Worm (Caenorhabditis elegans) whole organism, L2 larva: ENCODE data around the gene tpra-1.

ENCODE experiments used
- C34F6.9 ChIP-seq: fragments of 150-350 bp; optimal IDR thresholded peaks from 2 replicates; lab custom pipeline; 2014; ENCODE audit warnings: missing biosample characterization, missing genetic modification characterization
- F13H6.1 ChIP-seq: sonication (generic microtip); optimal IDR thresholded peaks from 2 replicates; lab custom pipeline; 2016; ENCODE audit warnings: missing genetic modification characterization, missing compliant biosample characterization
- R02D3.7 ChIP-seq: fragments of 150-350 bp; optimal IDR thresholded peaks from 2 replicates; lab custom pipeline; 2014; ENCODE audit warnings: missing biosample characterization, missing genetic modification characterization
- Y55F3AM.14 ChIP-seq: fragments of 200-800 bp; sonication (Bioruptor generic); optimal IDR thresholded peaks from 2 replicates; lab custom pipeline; 2018; ENCODE audit warnings: mild to moderate bottlenecking, missing genetic modification characterization, missing compliant biosample characterization
- ZK546.5 ChIP-seq: sonication (generic microtip); optimal IDR thresholded peaks from 2 replicates; lab custom pipeline; 2017; ENCODE audit warnings: missing biosample characterization, missing genetic modification characterization
- alr-1 ChIP-seq: fragments of 150-350 bp; optimal IDR thresholded peaks from 2 replicates; lab custom pipeline; 2014; ENCODE audit warnings: missing biosample characterization, missing genetic modification characterization
- blmp-1 ChIP-seq: sonication (generic microtip); optimal IDR thresholded peaks from 2 replicates; lab custom pipeline; 2017; ENCODE audit warnings: missing genetic modification characterization, mild to moderate bottlenecking, missing compliant biosample characterization, antibody characterized with exemption, moderate library complexity; ENCODE audit not compliant: insufficient read depth
- ceh-82 ChIP-seq: fragments of 150-350 bp; optimal IDR thresholded peaks from 2 replicates; lab custom pipeline; 2014; ENCODE audit warnings: missing biosample characterization, missing genetic modification characterization
- crh-2 ChIP-seq: sonication (generic microtip); optimal IDR thresholded peaks from 2 replicates; lab custom pipeline; 2017; ENCODE audit warnings: missing biosample characterization, missing genetic modification characterization
- dmd-4 ChIP-seq: sonication (generic microtip); optimal IDR thresholded peaks from 2 replicates; lab custom pipeline; 2017; ENCODE audit warnings: missing biosample characterization, missing genetic modification characterization
- fos-1 ChIP-seq: fragments of 150-350 bp; optimal IDR thresholded peaks from 2 replicates; lab custom pipeline; 2014; ENCODE audit warnings: missing biosample characterization, missing genetic modification characterization
- lin-11 ChIP-seq: fragments of 150-350 bp; sonication (generic microtip); optimal IDR thresholded peaks from 2 replicates; lab custom pipeline; 2014; ENCODE audit warnings: missing biosample characterization, missing genetic modification characterization, inconsistent platforms, mixed read lengths
- lin-39 ChIP-seq: fragments of 150-350 bp; optimal IDR thresholded peaks from 2 replicates; lab custom pipeline; 2014; ENCODE audit warnings: missing biosample characterization, missing genetic modification reagents, missing genetic modification characterization
- lsy-2 ChIP-seq, 2 experiments: fragments of 150-350 bp in 1 of 2; sonication (generic microtip) in 1 of 2; optimal IDR thresholded peaks; 2 replicates each; lab custom pipeline; 2014 to 2017; ENCODE audit warnings: missing biosample characterization in 2 of 2, missing genetic modification characterization in 2 of 2
- mab-5 ChIP-seq: fragments of 150-350 bp; optimal IDR thresholded peaks from 2 replicates; lab custom pipeline; 2014; ENCODE audit warnings: missing biosample characterization, missing genetic modification characterization
- nhr-10 ChIP-seq: sonication (generic microtip); optimal IDR thresholded peaks from 2 replicates; lab custom pipeline; 2017; ENCODE audit warnings: missing biosample characterization, missing genetic modification characterization
- nhr-11 ChIP-seq: fragments of 150-350 bp; optimal IDR thresholded peaks from 2 replicates; lab custom pipeline; 2014; ENCODE audit warnings: missing biosample characterization, missing genetic modification characterization
- nhr-237 ChIP-seq: fragments of 150-350 bp; optimal IDR thresholded peaks from 2 replicates; lab custom pipeline; 2014; ENCODE audit warnings: missing biosample characterization, missing genetic modification characterization
- peb-1 ChIP-seq: fragments of 150-350 bp; optimal IDR thresholded peaks from 2 replicates; lab custom pipeline; 2014; ENCODE audit warnings: missing biosample characterization, missing genetic modification characterization
- sma-3 ChIP-seq: sonication (generic microtip); optimal IDR thresholded peaks from 2 replicates; lab custom pipeline; 2016; ENCODE audit warnings: missing genetic modification reagents, missing genetic modification characterization, missing compliant biosample characterization
- sma-9 ChIP-seq, 2 experiments: fragments of 150-350 bp in 1 of 2; sonication (generic microtip) in 1 of 2; optimal IDR thresholded peaks; 2 replicates each; lab custom pipeline; 2014 to 2016; ENCODE audit warnings: missing genetic modification characterization in 2 of 2, mild to moderate bottlenecking in 1 of 2, missing biosample characterization in 1 of 2, missing compliant biosample characterization in 1 of 2, missing genetic modification reagents in 1 of 2, moderate library complexity in 1 of 2
- snpc-4 ChIP-seq: fragments of 150-350 bp; optimal IDR thresholded peaks from 2 replicates; lab custom pipeline; 2014; ENCODE audit warnings: missing biosample characterization, missing genetic modification characterization
- unc-39 ChIP-seq: fragments of 150-350 bp; optimal IDR thresholded peaks from 2 replicates; lab custom pipeline; 2014; ENCODE audit warnings: missing biosample characterization, missing genetic modification characterization
- unc-62 ChIP-seq: fragments of 150-350 bp; optimal IDR thresholded peaks from 2 replicates; lab custom pipeline; 2014; ENCODE audit warnings: missing biosample characterization, missing genetic modification reagents, missing genetic modification characterization
- zag-1 ChIP-seq: fragments of 150-350 bp; optimal IDR thresholded peaks from 2 replicates; lab custom pipeline; 2014; ENCODE audit warnings: missing biosample characterization, missing genetic modification characterization
- ztf-1 ChIP-seq: fragments of 200-800 bp; sonication (Bioruptor generic); conservative IDR thresholded peaks from 2 replicates; pipeline ENCODE4 v1.3.6; 2022; ENCODE audit warnings: missing genetic modification characterization, missing compliant biosample characterization
- ztf-11 ChIP-seq: sonication (generic microtip); optimal IDR thresholded peaks from 2 replicates; lab custom pipeline; 2017; ENCODE audit warnings: missing biosample characterization, missing genetic modification characterization
- ztf-4 ChIP-seq: fragments of 150-350 bp; optimal IDR thresholded peaks from 2 replicates; lab custom pipeline; 2014; ENCODE audit warnings: missing biosample characterization, missing genetic modification characterization

Gene tpra-1

ce11 chrIV:9001184-9001583 lies 44.9 kb downstream of the tpra-1 start:
- peak; percentile 10 for TF ChIP-seq snpc-4 (tag; lab: Kevin White, UChicago)
- no peak for TF ChIP-seq ztf-11 (tag; lab: Kevin White, UChicago)
- TF ChIP-seq unc-39: no peak

ce11 chrIV:9002636-9003035 lies 46.3 kb downstream of the tpra-1 start, which contains the start of gene C53D6.8:
Gene C53D6.8, minus strand, starts transcription at chrIV:9002736.
- TF ChIP-seq nhr-11 (tag; lab: Kevin White, UChicago): no peak
- TF ChIP-seq ceh-82: no peak
- no peak for TF ChIP-seq sma-3 (GFP tag; lab: Kevin White, UChicago)

- no peak for TF ChIP-seq lsy-2 (tag; optimal IDR thresholded peaks at IDR 0.05; lab: Kevin White, UChicago)
- no peak for TF ChIP-seq nhr-237
- TF ChIP-seq lin-39 (tag; lab: Kevin White, UChicago): no peak
- no peak for TF ChIP-seq ztf-11 (tag; lab: Kevin White, UChicago)
- no peak for TF ChIP-seq C34F6.9 (tag; lab: Kevin White, UChicago)
- no peak for TF ChIP-seq snpc-4 (tag; lab: Kevin White, UChicago)
- TF ChIP-seq ZK546.5 (tag; lab: Kevin White, UChicago): no peak
- no peak for TF ChIP-seq lin-11 (tag; lab: Kevin White, UChicago)
- TF ChIP-seq ztf-4 (tag; lab: Kevin White, UChicago): no peak
- no peak for TF ChIP-seq zag-1 (tag; lab: Kevin White, UChicago)
- TF ChIP-seq blmp-1 (tag; lab: Kevin White, UChicago): no peak
- no peak for TF ChIP-seq alr-1
- no peak for TF ChIP-seq unc-39
- no peak for TF ChIP-seq mab-5 (tag; lab: Kevin White, UChicago)
Observed at ce11 chrIV:9005310-9005709, 49.0 kb downstream of the tpra-1 start, which contains the start of gene unc-129. Gene unc-129, minus strand, starts transcription at chrIV:9005410.

- no peak for TF ChIP-seq lin-39 (tag; lab: Kevin White, UChicago)
- no peak for TF ChIP-seq ztf-1 (GFP tag; lab: Robert Waterston, UW)
- TF ChIP-seq zag-1 (tag; lab: Kevin White, UChicago): no peak
- no peak for TF ChIP-seq R02D3.7 (tag; lab: Kevin White, UChicago)
- TF ChIP-seq dmd-4 (tag; lab: Kevin White, UChicago): no peak
- TF ChIP-seq unc-62 (GFP tag; lab: Kevin White, UChicago): no peak
- no peak for TF ChIP-seq Y55F3AM.14 (GFP tag; lab: Kevin White, UChicago)
- no peak for TF ChIP-seq peb-1
- no peak for TF ChIP-seq nhr-11 (tag; lab: Kevin White, UChicago)
- no peak for TF ChIP-seq blmp-1 (tag; lab: Kevin White, UChicago)
- TF ChIP-seq nhr-10 (tag; lab: Kevin White, UChicago): no peak
- no peak for TF ChIP-seq unc-39
- peak; percentile 8 for TF ChIP-seq F13H6.1 (tag; lab: Kevin White, UChicago)
- peak; percentile 14 for TF ChIP-seq sma-9 (GFP tag; optimal IDR thresholded peaks at IDR 0.05; lab: Kevin White, UChicago)
- TF ChIP-seq sma-9 (tag; optimal IDR thresholded peaks at IDR 0.05; lab: Kevin White, UChicago): no peak
Observed at ce11 chrIV:9007947-9008346, 51.7 kb downstream of the tpra-1 start.

- TF ChIP-seq F13H6.1 (tag; lab: Kevin White, UChicago) (no peak), fos-1 (tag; lab: Kevin White, UChicago) (peak; percentile 71), crh-2 (tag; lab: Kevin White, UChicago) (peak; percentile 59), unc-62 (GFP tag; lab: Kevin White, UChicago) (no peak)
Observed at ce11 chrIV:9010257-9010656, 54.0 kb downstream of the tpra-1 start, which contains the start of gene C53D6.11. Gene C53D6.11, plus strand, starts transcription at chrIV:9010584.
